Worm (Caenorhabditis elegans) whole organism, L3 larva: ENCODE measurements around the gene daf-42.

Experiments used
- snpc-4 ChIP-seq: fragments of 150-350 bp; optimal IDR thresholded peaks from 2 replicates; lab custom pipeline; 2014; ENCODE audit warnings: missing biosample characterization, missing genetic modification characterization
- unc-62 ChIP-seq: fragments of 150-350 bp; sonication (generic microtip); optimal IDR thresholded peaks from 4 replicates; lab custom pipeline; 2014; ENCODE audit warnings: missing biosample characterization, missing genetic modification reagents, missing genetic modification characterization

DNA sequence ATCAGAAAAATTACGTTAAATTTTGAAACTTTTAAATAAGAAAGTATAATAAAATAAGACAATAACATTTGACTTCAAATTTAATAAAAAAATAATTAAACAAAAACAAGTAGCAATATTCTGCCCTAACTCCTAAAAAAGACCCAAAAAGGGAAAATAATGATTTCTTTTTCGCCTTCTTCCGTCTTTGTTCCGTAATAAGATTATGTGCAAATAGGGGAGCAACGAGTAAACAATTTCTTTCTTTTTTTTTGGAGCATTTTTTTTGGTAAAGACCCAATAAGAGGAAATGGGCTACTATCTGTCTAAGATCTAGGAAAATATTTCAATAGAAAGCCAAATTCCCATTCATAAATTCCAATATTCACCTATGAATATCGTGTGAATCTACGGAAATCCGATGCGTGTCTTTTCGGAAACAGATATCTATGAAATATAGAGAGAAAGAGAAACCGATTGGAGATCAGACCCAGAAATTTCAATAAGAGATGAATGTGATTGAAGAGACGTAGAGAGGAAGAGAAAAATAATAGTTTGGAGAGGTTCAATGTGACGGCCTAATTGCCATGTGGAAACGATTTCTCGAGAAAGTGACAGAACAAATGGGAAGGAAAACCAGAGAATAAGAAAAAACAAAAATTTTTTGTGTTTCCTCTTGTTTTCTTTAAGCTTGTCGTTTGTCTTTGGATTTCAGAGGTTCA, 28.7 kb downstream of the daf-42 start:
- TF ChIP-seq snpc-4 (tag; lab: Kevin White, UChicago) (no peak), unc-62 (GFP tag; lab: Kevin White, UChicago) (no peak)
